Fruit fly (Drosophila melanogaster): Measurements from ENCODE around the gene Npl4.

The Npl4 gene

DNA sequence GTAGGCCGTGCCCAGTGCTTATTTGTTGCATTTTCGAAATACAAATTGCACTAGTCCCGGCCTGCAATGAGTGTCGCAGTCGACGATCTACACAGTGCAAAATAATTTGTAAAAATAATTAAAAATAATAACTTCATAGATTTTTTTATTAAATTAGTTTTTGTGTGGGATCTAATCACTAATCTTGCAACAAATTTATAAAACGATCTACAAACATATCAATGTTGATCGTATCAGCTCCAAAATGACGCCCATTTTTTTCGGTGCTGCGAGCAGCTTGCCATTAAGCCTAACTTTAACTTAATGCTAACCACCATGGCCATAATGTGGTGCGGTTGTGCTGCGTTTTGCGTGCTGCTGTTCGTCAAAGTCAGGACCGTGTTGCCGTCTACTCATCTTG is 27.0 kb upstream of the Npl4 start (continued):
- TF ChIP-seq Sox14 (GFP tag; optimal IDR thresholded peaks at IDR 0.05), result peak; percentile 10
- peak; percentile 56 for TF ChIP-seq topi (GFP tag; optimal IDR thresholded peaks at IDR 0.05)
- peak; percentile 63 for TF ChIP-seq CG6276 (GFP tag; optimal IDR thresholded peaks at IDR 0.05)
- no peak for TF ChIP-seq CG11762 (GFP tag; optimal IDR thresholded peaks at IDR 0.05; ENCODE audit: insufficient read depth)
- TF ChIP-seq cyc (GFP tag; optimal IDR thresholded peaks at IDR 0.05), result peak; percentile 38
- TF ChIP-seq CG4318 (GFP tag; optimal IDR thresholded peaks at IDR 0.05), result no peak
- TF ChIP-seq lz (GFP tag; optimal IDR thresholded peaks at IDR 0.05), result peak; percentile 30
- TF ChIP-seq svp (GFP tag), result peak; percentile 53
- TF ChIP-seq fd59A (GFP tag; optimal IDR thresholded peaks at IDR 0.05), result no peak
- no peak for TF ChIP-seq CG8319 (GFP tag; optimal IDR thresholded peaks at IDR 0.05)
- TF ChIP-seq OdsH (GFP tag; optimal IDR thresholded peaks at IDR 0.05), result peak; percentile 55
- peak; percentile 77 for TF ChIP-seq CG15336 (GFP tag; IDR thresholded peaks at IDR 0.05)
- TF ChIP-seq Eip75B (GFP tag; optimal IDR thresholded peaks at IDR 0.05), result peak; percentile 36
- TF ChIP-seq CG8119 (GFP tag; IDR thresholded peaks at IDR 0.05), result peak; percentile 70
- TF ChIP-seq CG34406 (GFP tag; optimal IDR thresholded peaks at IDR 0.05), result peak; percentile 28
- TF ChIP-seq Lpt (GFP tag; optimal IDR thresholded peaks at IDR 0.05), result peak; percentile 35
- no peak for TF ChIP-seq Eip93F (GFP tag; optimal IDR thresholded peaks at IDR 0.05)
- TF ChIP-seq achi (GFP tag; optimal IDR thresholded peaks at IDR 0.05), result peak; percentile 49
- TF ChIP-seq CG1621 (tag; optimal IDR thresholded peaks at IDR 0.05), result peak; percentile 11
- peak; percentile 38 for TF ChIP-seq CG10669 (GFP tag; optimal IDR thresholded peaks at IDR 0.05)
- peak; percentile 65 for TF ChIP-seq Hr4 (GFP tag; optimal IDR thresholded peaks at IDR 0.05)
- TF ChIP-seq CG6808 (GFP tag; optimal IDR thresholded peaks at IDR 0.05), result peak; percentile 46
- no peak for TF ChIP-seq CG11902 (GFP tag; optimal IDR thresholded peaks at IDR 0.05)
- TF ChIP-seq Smox (GFP tag; optimal IDR thresholded peaks at IDR 0.05), result peak; percentile 25
- TF ChIP-seq CG10631 (GFP tag; optimal IDR thresholded peaks at IDR 0.05), result peak; percentile 39
- TF ChIP-seq CG8632 (GFP tag; optimal IDR thresholded peaks at IDR 0.05), result peak; percentile 18
- no peak for TF ChIP-seq CG16779 (tag; optimal IDR thresholded peaks at IDR 0.05)
- TF ChIP-seq eg (GFP tag; IDR thresholded peaks at IDR 0.05), result peak; percentile 66
- TF ChIP-seq Ets21C (GFP tag; optimal IDR thresholded peaks at IDR 0.05), result no peak
- TF ChIP-seq CG7368 (GFP tag; optimal IDR thresholded peaks at IDR 0.05), result peak; percentile 34
- peak; percentile 39 for TF ChIP-seq Met (GFP tag; optimal IDR thresholded peaks at IDR 0.05)
- peak; percentile 16 for TF ChIP-seq Hr39 (GFP tag; optimal IDR thresholded peaks at IDR 0.05)
- no peak for TF ChIP-seq net (GFP tag; optimal IDR thresholded peaks at IDR 0.05)

DNA sequence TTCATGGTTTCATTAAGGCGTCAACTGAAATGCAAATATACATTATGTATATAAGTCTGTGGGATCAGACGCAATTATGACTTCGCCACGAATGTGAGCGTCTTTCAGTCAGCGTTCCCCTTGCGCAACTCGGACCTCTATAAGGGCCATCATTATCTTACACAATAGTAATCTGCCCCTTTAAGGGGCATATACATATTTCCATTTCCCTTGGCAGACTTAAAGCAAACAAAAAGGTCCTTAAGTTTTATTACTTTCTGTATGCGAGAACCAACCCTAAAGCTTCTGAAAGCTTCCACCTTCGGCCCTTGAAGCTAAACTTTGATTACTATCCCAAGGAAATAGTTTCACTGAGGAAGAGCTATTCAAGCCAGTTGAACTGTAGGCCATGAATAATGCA is 26.0 kb upstream of the Npl4 start:
- no peak for TF ChIP-seq CG11294 (GFP tag; IDR thresholded peaks at IDR 0.05)
- TF ChIP-seq CG6163 (GFP tag; IDR thresholded peaks at IDR 0.05), result no peak
- TF ChIP-seq CG9139 (GFP tag; optimal IDR thresholded peaks at IDR 0.05), result no peak
- TF ChIP-seq pdm3 (GFP tag; optimal IDR thresholded peaks at IDR 0.05), result no peak
- no peak for TF ChIP-seq esn (GFP tag; optimal IDR thresholded peaks at IDR 0.05)
- no peak for TF ChIP-seq CG4318 (GFP tag; optimal IDR thresholded peaks at IDR 0.05)
- no peak for TF ChIP-seq Hr38 (GFP tag; optimal IDR thresholded peaks at IDR 0.05)
- no peak for TF ChIP-seq cyc (GFP tag; optimal IDR thresholded peaks at IDR 0.05)
- no peak for TF ChIP-seq CG6854 (GFP tag; optimal IDR thresholded peaks at IDR 0.05)
- no peak for TF ChIP-seq CG6792 (GFP tag; optimal IDR thresholded peaks at IDR 0.05)
- TF ChIP-seq Eip75B (GFP tag; optimal IDR thresholded peaks at IDR 0.05), result no peak
- TF ChIP-seq net (GFP tag; optimal IDR thresholded peaks at IDR 0.05), result no peak
- no peak for TF ChIP-seq Blimp-1 (GFP tag; optimal IDR thresholded peaks at IDR 0.05)
- no peak for TF ChIP-seq topi (GFP tag; optimal IDR thresholded peaks at IDR 0.05)
- TF ChIP-seq ss (GFP tag; optimal IDR thresholded peaks at IDR 0.05), result no peak
